Worm (Caenorhabditis elegans) whole organism, midembryonic: Measurements from ENCODE around the gene C01G12.13.

Experiments used
- T22C8.4 ChIP-seq: fragments of 200-800 bp; sonication (Bioruptor generic); IDR thresholded peaks from 2 replicates; pipeline ENCODE4 v1.3.6; 2022; ENCODE audit warnings: missing genetic modification characterization, missing compliant biosample characterization
- flt-1 ChIP-seq: fragments of 200-800 bp; sonication (Bioruptor generic); IDR thresholded peaks from 2 replicates; pipeline ENCODE4 v1.3.6; 2022; ENCODE audit warnings: missing genetic modification characterization, missing compliant biosample characterization
- ref-1 ChIP-seq: fragments of 200-800 bp; sonication (Bioruptor generic); conservative IDR thresholded peaks from 2 replicates; pipeline ENCODE4 v1.3.6; 2022; ENCODE audit warnings: missing genetic modification reagents, missing genetic modification characterization, missing compliant biosample characterization
- tab-1 ChIP-seq: fragments of 200-800 bp; sonication (Bioruptor generic); IDR thresholded peaks from 2 replicates; pipeline ENCODE4 v1.3.6; 2022; ENCODE audit warnings: missing genetic modification characterization, missing compliant biosample characterization
- ztf-23 ChIP-seq: fragments of 200-800 bp; sonication (Bioruptor generic); IDR thresholded peaks from 2 replicates; pipeline ENCODE4 v1.3.6; 2022; ENCODE audit warnings: missing genetic modification reagents, missing genetic modification characterization, missing compliant biosample characterization
- ztf-29 ChIP-seq: fragments of 200-800 bp; sonication (Bioruptor generic); IDR thresholded peaks from 2 replicates; pipeline ENCODE4 v1.3.6; 2022; ENCODE audit warnings: missing genetic modification reagents, missing genetic modification characterization, missing compliant biosample characterization

DNA sequence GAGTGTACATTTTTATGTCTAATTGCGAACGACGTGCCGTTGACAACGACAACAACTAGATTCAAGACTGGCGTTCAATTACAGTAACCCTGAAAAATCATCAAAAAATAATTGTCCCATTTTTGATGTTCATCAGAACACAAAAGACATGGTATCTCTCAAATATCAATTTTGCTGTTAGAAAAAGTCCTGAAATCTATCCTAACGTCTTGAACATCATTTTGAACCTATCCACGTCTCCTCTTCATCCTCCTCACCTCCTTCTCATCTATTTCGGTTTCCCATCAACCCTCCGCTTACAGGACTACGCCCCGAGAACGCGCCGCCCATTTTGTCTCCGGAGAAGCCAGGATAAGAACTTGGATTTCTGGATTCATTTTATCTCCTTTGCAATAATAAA, 39.2 kb downstream of the C01G12.13 start, which contains the start of gene mltn-9:
- TF ChIP-seq ref-1 (GFP tag; lab: Robert Waterston, UW) (no peak), flt-1 (GFP tag; lab: Robert Waterston, UW) (no peak), ztf-29 (GFP tag; lab: Robert Waterston, UW) (no peak), ztf-23 (GFP tag; lab: Robert Waterston, UW) (no peak), tab-1 (no peak), T22C8.4 (GFP tag; lab: Robert Waterston, UW) (no peak)
